Worm (Caenorhabditis elegans): Measurements from ENCODE around the gene fndc-1.

Gene fndc-1

DNA sequence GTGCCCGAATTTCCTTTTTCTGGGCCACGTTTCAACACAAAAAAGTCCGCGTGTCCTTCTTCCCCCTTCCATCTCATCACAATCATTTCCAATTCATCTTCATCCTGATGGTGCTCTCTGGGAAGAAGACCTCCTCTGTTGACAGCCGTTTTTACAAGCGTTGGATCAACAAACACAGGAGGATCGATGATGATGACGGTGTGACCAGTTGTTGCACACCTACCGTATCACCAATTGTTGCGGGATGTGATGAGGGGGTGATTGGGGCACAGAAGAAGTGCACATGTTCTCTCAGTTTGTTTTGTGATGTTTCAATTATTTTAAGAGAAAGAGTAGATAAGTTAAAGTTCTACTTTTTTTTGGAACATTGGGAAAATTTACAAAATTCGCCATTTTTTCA lies 38.4 kb upstream of the fndc-1 start:
- TF ChIP-seq med-1 (GFP tag; optimal IDR thresholded peaks at IDR 0.05; ENCODE audit: insufficient read depth): no peak
- no peak for TF ChIP-seq ref-1 (GFP tag; conservative IDR thresholded peaks at IDR 0.05)
- no peak for TF ChIP-seq tab-1 (GFP tag; IDR thresholded peaks at IDR 0.05)
- no peak for TF ChIP-seq cog-1 (tag; optimal IDR thresholded peaks at IDR 0.05)
- TF ChIP-seq T22C8.4 (GFP tag; IDR thresholded peaks at IDR 0.05): no peak
- no peak for TF ChIP-seq ztf-23 (GFP tag; IDR thresholded peaks at IDR 0.05)
- no peak for TF ChIP-seq ztf-29 (GFP tag; IDR thresholded peaks at IDR 0.05)
- no peak for TF ChIP-seq flt-1 (GFP tag; IDR thresholded peaks at IDR 0.05)
- TF ChIP-seq klf-2 (GFP tag; conservative IDR thresholded peaks at IDR 0.05): no peak

DNA sequence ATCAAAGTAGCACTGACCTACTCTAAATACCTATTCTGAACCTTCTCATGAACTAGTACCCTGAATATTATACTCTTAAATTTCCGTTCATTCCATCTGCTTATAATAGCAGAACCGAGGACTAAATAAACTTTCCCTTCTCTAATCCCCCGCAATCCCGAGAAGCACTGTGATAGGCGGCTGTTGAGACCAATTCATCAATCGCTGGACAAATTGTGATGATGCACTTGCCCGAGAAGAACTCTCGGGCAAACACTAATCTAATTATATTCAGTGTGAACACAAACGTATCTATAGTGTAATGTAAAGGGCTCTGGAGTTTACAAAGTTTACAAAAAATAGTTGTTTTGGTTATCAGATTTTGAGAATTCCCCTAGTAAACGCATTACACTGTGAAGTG lies 37.8 kb upstream of the fndc-1 start:
- TF ChIP-seq ztf-23 (GFP tag; IDR thresholded peaks at IDR 0.05): no peak
- no peak for TF ChIP-seq ref-1 (GFP tag; conservative IDR thresholded peaks at IDR 0.05)
- TF ChIP-seq med-1 (GFP tag; optimal IDR thresholded peaks at IDR 0.05; ENCODE audit: insufficient read depth): no peak
- no peak for TF ChIP-seq klf-2 (GFP tag; conservative IDR thresholded peaks at IDR 0.05)
- TF ChIP-seq cog-1 (tag; optimal IDR thresholded peaks at IDR 0.05): no peak

DNA sequence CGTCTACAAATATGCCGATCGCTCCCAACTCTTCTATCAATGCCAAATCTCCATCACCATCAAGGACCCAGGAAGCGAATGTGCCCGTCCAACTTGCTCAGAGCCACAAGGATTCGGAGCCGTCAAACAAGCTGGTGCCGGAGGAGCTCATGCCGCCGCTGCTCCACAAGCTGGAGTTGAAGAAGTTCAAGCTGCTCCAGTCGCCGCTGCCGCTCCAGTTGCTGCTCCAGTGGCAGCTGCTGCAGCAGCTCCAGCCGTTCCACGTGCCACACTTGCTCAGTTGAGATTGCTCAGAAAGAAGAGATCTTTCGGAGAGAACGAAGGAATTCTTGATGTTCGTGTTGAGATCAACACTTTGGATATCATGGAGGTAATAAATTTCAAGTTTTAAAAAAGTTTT lies 33.7 kb upstream of the fndc-1 start:
- TF ChIP-seq T22C8.4 (GFP tag; IDR thresholded peaks at IDR 0.05) (no peak), klf-2 (GFP tag; conservative IDR thresholded peaks at IDR 0.05) (no peak), ztf-29 (GFP tag; IDR thresholded peaks at IDR 0.05) (no peak), ref-1 (GFP tag; conservative IDR thresholded peaks at IDR 0.05) (no peak), tab-1 (GFP tag; IDR thresholded peaks at IDR 0.05) (no peak), cog-1 (tag; optimal IDR thresholded peaks at IDR 0.05) (no peak)

DNA sequence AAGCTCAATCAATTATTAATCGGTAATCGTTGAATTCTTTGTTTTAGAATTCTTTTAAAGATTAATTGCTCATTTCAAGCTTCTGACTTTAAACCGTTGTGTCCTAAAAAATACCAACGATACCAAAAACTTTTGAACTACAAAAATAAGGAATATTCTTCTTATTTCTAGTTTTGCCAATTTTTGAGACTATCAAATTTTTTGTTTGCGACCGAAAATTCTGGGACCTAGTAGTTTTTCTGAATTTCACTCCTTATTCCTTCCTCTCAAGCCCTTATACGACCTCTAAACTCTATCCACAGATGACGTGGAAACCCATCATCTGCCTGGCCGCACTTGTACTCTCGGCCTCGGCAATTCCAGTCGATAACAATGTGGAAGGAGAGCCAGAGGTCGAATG lies 31.7 kb upstream of the fndc-1 start, which contains the start of gene cut-1:
Gene cut-1 (plus strand): TSS at position 301 of the 400 bp plus-strand sequence.
- TF ChIP-seq tab-1 (GFP tag; IDR thresholded peaks at IDR 0.05): no peak
- TF ChIP-seq ztf-23 (GFP tag; IDR thresholded peaks at IDR 0.05): no peak
- TF ChIP-seq klf-2 (GFP tag; conservative IDR thresholded peaks at IDR 0.05): no peak
- no peak for TF ChIP-seq cog-1 (tag; optimal IDR thresholded peaks at IDR 0.05)
- no peak for TF ChIP-seq flt-1 (GFP tag; IDR thresholded peaks at IDR 0.05)
- TF ChIP-seq ztf-29 (GFP tag; IDR thresholded peaks at IDR 0.05): no peak
- TF ChIP-seq T22C8.4 (GFP tag; IDR thresholded peaks at IDR 0.05): no peak
- TF ChIP-seq ref-1 (GFP tag; conservative IDR thresholded peaks at IDR 0.05): no peak
- no peak for TF ChIP-seq med-1 (GFP tag; optimal IDR thresholded peaks at IDR 0.05; ENCODE audit: insufficient read depth)

DNA sequence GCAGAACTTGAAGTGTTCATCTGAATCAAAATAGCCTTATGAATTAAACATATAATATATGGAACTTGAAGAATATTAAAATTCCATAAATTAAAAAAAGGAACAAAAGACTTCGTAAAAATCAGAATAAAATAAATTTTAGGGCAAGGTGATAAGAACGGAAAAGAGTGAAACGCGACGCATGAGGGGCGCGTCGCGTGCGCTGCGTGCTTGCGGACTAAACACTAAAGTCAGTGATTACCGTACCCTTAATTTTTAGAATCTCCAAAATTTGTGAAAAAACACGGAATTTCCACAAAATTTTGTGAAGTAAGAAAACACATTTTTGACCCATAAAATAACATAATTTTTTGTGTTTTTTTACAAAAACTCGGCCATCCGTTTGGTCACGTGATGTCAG lies 24.0 kb upstream of the fndc-1 start, which contains the start of gene T05B9.1:
Gene T05B9.1 (minus strand): TSS at position 20 of the 400 bp plus-strand sequence.
- no peak for TF ChIP-seq ztf-29 (GFP tag; IDR thresholded peaks at IDR 0.05)
- no peak for TF ChIP-seq ztf-23 (GFP tag; IDR thresholded peaks at IDR 0.05)
- no peak for TF ChIP-seq cog-1 (tag; optimal IDR thresholded peaks at IDR 0.05)
- no peak for TF ChIP-seq klf-2 (GFP tag; conservative IDR thresholded peaks at IDR 0.05)
- no peak for TF ChIP-seq flt-1 (GFP tag; IDR thresholded peaks at IDR 0.05)
- no peak for TF ChIP-seq ref-1 (GFP tag; conservative IDR thresholded peaks at IDR 0.05)
- TF ChIP-seq tab-1 (GFP tag; IDR thresholded peaks at IDR 0.05): no peak

DNA sequence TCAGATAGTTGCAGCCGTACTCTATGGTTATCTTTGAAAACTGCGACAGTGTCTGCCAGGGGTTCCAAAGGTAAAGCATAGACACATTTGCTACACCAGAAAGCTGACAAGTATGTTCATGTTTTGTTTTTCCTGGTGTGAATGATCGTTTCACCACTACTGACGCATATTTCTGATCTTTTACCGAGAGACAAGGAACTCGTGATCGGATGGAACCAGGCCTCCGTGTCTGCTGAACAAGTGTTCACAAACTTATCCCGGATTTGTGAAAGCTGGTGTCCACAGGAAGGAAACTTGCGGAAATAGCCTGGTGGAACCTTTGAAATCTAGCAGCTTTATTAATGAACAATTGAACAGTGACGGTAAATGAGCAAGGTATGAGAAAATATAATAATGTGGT lies 22.6 kb upstream of the fndc-1 start:
- TF ChIP-seq cog-1 (tag; optimal IDR thresholded peaks at IDR 0.05) (no peak), klf-2 (GFP tag; conservative IDR thresholded peaks at IDR 0.05) (no peak), ref-1 (GFP tag; conservative IDR thresholded peaks at IDR 0.05) (no peak), tab-1 (GFP tag; IDR thresholded peaks at IDR 0.05) (no peak), ztf-23 (GFP tag; IDR thresholded peaks at IDR 0.05) (no peak), T22C8.4 (GFP tag; IDR thresholded peaks at IDR 0.05) (no peak), med-1 (GFP tag; optimal IDR thresholded peaks at IDR 0.05; ENCODE audit: insufficient read depth) (no peak), flt-1 (GFP tag; IDR thresholded peaks at IDR 0.05) (no peak), ztf-29 (GFP tag; IDR thresholded peaks at IDR 0.05) (no peak)

DNA sequence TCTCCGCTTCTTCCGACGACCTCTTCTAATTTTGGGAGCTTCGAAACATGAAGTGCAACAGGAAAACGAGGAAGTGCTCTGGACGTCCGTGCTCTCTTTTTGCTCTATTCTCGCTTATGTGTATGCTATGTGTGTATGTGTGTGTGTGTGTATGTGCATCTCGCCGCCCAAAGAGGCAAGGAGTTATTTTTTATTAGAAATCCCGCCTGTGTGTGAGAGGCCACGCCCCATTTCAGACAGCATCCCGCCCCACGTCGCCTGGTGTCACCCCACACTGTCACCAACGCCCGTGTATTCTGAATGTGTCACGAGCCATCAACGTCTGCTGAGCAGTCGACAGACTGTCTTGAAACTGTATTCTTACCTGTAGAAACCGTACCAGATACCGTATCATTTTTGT lies 18.4 kb upstream of the fndc-1 start, which contains the start of gene T05B9.2:
Gene T05B9.2 (plus strand): TSS at position 301 of the 400 bp plus-strand sequence.
- TF ChIP-seq T22C8.4 (GFP tag; IDR thresholded peaks at IDR 0.05) (no peak), tab-1 (GFP tag; IDR thresholded peaks at IDR 0.05) (no peak), med-1 (GFP tag; optimal IDR thresholded peaks at IDR 0.05; ENCODE audit: insufficient read depth) (no peak), flt-1 (GFP tag; IDR thresholded peaks at IDR 0.05) (no peak), ztf-29 (GFP tag; IDR thresholded peaks at IDR 0.05) (no peak), ref-1 (GFP tag; conservative IDR thresholded peaks at IDR 0.05) (no peak), ztf-23 (GFP tag; IDR thresholded peaks at IDR 0.05) (no peak), cog-1 (tag; optimal IDR thresholded peaks at IDR 0.05) (no peak)

DNA sequence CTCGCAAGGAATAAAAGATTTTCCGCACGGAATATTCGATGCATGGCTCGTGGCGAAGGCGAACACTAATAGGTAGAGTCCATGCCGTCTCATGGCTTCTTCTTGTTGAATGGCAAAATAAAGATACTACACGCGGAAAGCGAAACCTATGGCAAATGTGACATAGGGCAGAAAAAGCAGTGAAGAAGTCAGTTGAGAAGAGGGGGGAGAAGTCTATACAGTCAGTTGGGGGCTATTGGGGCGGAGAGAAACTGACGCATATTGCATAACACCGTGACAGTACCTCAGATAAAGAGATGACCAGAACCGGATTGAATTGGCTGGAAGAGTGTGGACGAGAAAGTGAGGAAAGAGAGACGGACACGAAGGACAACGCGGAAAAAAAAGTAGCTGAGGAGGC lies 10.3 kb upstream of the fndc-1 start, which contains the start of gene T06D8.10:
Gene T06D8.10 (minus strand): TSS at position 101 of the 400 bp plus-strand sequence.
- TF ChIP-seq cog-1 (tag; optimal IDR thresholded peaks at IDR 0.05): no peak

DNA sequence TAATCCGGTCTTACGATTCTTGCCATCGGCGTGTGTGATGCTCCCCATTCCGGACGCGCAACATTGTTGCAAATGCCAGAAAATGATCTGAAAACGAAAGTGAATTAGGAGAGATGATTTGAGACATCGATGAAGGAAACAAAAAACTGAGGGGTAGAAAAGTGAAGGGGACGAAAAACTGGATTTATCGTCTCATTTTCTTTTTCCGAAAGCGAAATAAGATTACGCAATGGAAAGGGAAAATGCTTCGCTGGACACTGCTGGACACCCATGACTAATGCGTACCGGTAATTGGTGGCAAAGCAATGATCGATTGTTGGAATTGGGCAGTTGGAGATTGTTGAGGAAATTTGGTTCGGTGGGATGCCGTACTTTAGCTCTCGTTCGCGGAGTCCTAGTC lies 9.4 kb upstream of the fndc-1 start:
- TF ChIP-seq ztf-29 (GFP tag; IDR thresholded peaks at IDR 0.05): no peak
- no peak for TF ChIP-seq klf-2 (GFP tag; conservative IDR thresholded peaks at IDR 0.05)
- no peak for TF ChIP-seq ref-1 (GFP tag; conservative IDR thresholded peaks at IDR 0.05)
- TF ChIP-seq T22C8.4 (GFP tag; IDR thresholded peaks at IDR 0.05): no peak
- no peak for TF ChIP-seq cog-1 (tag; optimal IDR thresholded peaks at IDR 0.05)
- TF ChIP-seq ztf-23 (GFP tag; IDR thresholded peaks at IDR 0.05): no peak

DNA sequence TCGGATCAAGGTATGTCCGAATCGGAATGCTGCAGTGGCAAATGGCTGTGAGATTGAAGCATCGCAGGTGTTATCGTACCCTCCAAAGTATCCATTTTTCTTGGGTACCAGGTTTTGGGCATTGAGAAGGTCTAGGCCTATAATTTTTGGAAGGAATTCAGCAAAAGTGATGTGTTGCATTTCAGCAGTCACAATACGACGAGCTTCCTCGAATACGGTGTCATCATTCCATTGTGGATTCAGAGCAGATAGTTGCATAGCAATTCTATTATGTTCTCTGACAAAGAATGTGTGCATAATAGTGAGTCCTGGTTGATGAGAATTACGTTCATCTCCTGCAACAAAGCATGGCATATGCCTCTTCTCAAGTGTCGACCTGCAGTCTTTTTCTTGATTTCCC lies 5.8 kb upstream of the fndc-1 start:
- TF ChIP-seq ref-1 (GFP tag; conservative IDR thresholded peaks at IDR 0.05) (no peak), T22C8.4 (GFP tag; IDR thresholded peaks at IDR 0.05) (no peak), tab-1 (GFP tag; IDR thresholded peaks at IDR 0.05) (no peak), flt-1 (GFP tag; IDR thresholded peaks at IDR 0.05) (no peak), ztf-29 (GFP tag; IDR thresholded peaks at IDR 0.05) (no peak), klf-2 (GFP tag; conservative IDR thresholded peaks at IDR 0.05) (no peak), cog-1 (tag; optimal IDR thresholded peaks at IDR 0.05) (no peak), med-1 (GFP tag; optimal IDR thresholded peaks at IDR 0.05; ENCODE audit: insufficient read depth) (no peak), ztf-23 (GFP tag; IDR thresholded peaks at IDR 0.05) (no peak)
